Worm (Caenorhabditis elegans) whole organism, L2 larva: ENCODE measurements around the gene C01G5.4.

Source experiments
- elt-1 ChIP-seq: fragments of 150-350 bp; optimal IDR thresholded peaks from 2 replicates; lab custom pipeline; 2014; ENCODE audit warnings: missing biosample characterization, missing genetic modification characterization
- mab-5 ChIP-seq: fragments of 150-350 bp; optimal IDR thresholded peaks from 2 replicates; lab custom pipeline; 2014; ENCODE audit warnings: missing biosample characterization, missing genetic modification characterization
- nhr-10 ChIP-seq: sonication (generic microtip); optimal IDR thresholded peaks from 2 replicates; lab custom pipeline; 2017; ENCODE audit warnings: missing biosample characterization, missing genetic modification characterization
- nhr-11 ChIP-seq: fragments of 150-350 bp; optimal IDR thresholded peaks from 2 replicates; lab custom pipeline; 2014; ENCODE audit warnings: missing biosample characterization, missing genetic modification characterization
- nhr-237 ChIP-seq: fragments of 150-350 bp; optimal IDR thresholded peaks from 2 replicates; lab custom pipeline; 2014; ENCODE audit warnings: missing biosample characterization, missing genetic modification characterization
- nhr-25 ChIP-seq: fragments of 150-350 bp; sonication (generic microtip); optimal IDR thresholded peaks from 3 replicates; lab custom pipeline; 2014; ENCODE audit warnings: missing biosample characterization, missing genetic modification characterization
- peb-1 ChIP-seq: fragments of 150-350 bp; optimal IDR thresholded peaks from 2 replicates; lab custom pipeline; 2014; ENCODE audit warnings: missing biosample characterization, missing genetic modification characterization

DNA sequence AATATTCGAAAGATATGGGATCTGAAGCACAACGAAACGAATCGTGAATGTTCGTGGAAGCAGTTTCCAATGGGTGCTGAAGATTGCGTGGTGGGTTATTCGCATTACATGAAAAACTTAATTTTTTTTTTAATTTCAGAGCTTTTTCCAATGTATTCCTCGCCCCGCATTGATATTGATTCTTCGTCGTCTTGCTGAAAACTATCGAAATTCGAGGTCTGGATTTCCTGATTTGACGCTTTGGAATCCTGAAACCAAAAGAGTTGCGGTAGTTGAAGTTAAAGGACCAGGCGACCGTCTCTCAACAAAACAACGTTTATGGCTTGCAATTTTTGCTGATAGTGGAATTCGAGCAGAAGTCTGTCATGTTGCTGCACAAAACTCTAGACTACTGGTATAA lies 20.5 kb downstream of the C01G5.4 start:
- TF ChIP-seq elt-1 (no peak), nhr-237 (tag; lab: Kevin White, UChicago) (no peak), nhr-25 (tag; lab: Kevin White, UChicago) (no peak), peb-1 (no peak), nhr-11 (tag; lab: Kevin White, UChicago) (no peak), mab-5 (tag; lab: Kevin White, UChicago) (no peak), nhr-10 (tag; lab: Kevin White, UChicago) (no peak)
